Fruit fly (Drosophila melanogaster) whole organism, pupa: ENCODE results near the gene CG14570.

Source experiments
- CG10348 ChIP-seq: fragments of 200-800 bp; sonication (Bioruptor generic); IDR thresholded peaks from 2 replicates; pipeline ENCODE4 v1.3.6; 2022; ENCODE audit warnings: missing biosample characterization, missing genetic modification characterization
- Pif1A ChIP-seq: fragments of 200-800 bp; sonication (Bioruptor generic); optimal IDR thresholded peaks from 3 replicates; lab custom pipeline; 2016; ENCODE audit warnings: missing biosample characterization, missing genetic modification characterization

DNA sequence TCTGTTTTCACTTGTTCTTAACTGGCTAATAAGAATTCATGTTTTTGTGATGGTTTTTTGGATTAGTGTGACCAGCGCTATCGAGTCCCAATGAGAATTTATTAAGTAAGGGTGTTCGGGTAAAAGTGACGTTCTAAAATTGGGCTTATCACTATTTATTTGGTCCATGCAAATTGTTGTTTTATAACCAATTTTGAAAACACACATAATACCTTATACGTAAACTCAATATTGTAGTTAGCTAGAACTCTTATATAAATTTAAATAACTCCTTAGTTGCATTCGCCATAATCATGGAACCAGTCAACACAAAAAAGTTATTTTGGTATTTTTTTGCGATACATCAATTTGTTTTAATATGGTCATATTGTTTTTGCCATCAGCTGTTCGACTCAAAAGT lies 50.6 kb downstream of the CG14570 start, which contains the start of the genes Als2 and CG11248:
- TF ChIP-seq CG10348 (no peak), Pif1A (no peak)
